Worm (Caenorhabditis elegans): ENCODE measurements around the gene gst-13.

gst-13 gene

ce11 chrII:9262845-9263402 is 31.7 kb downstream of the gst-13 start:
- TF ChIP-seq aha-1 (tag) = peak; percentile 64
- TF ChIP-seq ces-1 (GFP tag; optimal IDR thresholded peaks at IDR 0.05) = no peak

ce11 chrII:9263784-9264183 is 32.5 kb downstream of the gst-13 start:
- no peak for TF ChIP-seq F37D6.2 (tag; optimal IDR thresholded peaks at IDR 0.05)
- no peak for TF ChIP-seq fos-1 (tag; optimal IDR thresholded peaks at IDR 0.05)
- TF ChIP-seq ceh-62 (tag; optimal IDR thresholded peaks at IDR 0.05) = no peak
- no peak for TF ChIP-seq rbr-2 (tag; optimal IDR thresholded peaks at IDR 0.05)
- no peak for TF ChIP-seq ceh-82 (tag; optimal IDR thresholded peaks at IDR 0.05)
- TF ChIP-seq Y105C5A.15 (GFP tag; IDR thresholded peaks at IDR 0.05) = no peak
- TF ChIP-seq zip-11 (GFP tag; IDR thresholded peaks at IDR 0.05) = no peak
- no peak for TF ChIP-seq spr-1 (tag; optimal IDR thresholded peaks at IDR 0.05)
- TF ChIP-seq unc-130 (GFP tag; optimal IDR thresholded peaks at IDR 0.05) = no peak
- no peak for TF ChIP-seq zfp-3 (GFP tag; conservative IDR thresholded peaks at IDR 0.05)
- TF ChIP-seq nhr-11 (tag; optimal IDR thresholded peaks at IDR 0.05) = peak; percentile 46
- TF ChIP-seq daf-19 (GFP tag; conservative IDR thresholded peaks at IDR 0.05) = no peak
- no peak for TF ChIP-seq dve-1 (tag; optimal IDR thresholded peaks at IDR 0.05; ENCODE audit: insufficient read depth)
- TF ChIP-seq tra-1 (GFP tag; IDR thresholded peaks at IDR 0.05) = no peak
- peak in 1 of 2 experiments; percentile 36 for TF ChIP-seq unc-62 (GFP tag; optimal IDR thresholded peaks at IDR 0.05 in 1 of 2)
- no peak for TF ChIP-seq unc-62 (tag; optimal IDR thresholded peaks at IDR 0.05)
- no peak for TF ChIP-seq set-16 (GFP tag; IDR thresholded peaks at IDR 0.05)
- no peak for TF ChIP-seq daf-16 (GFP tag; optimal IDR thresholded peaks at IDR 0.05)
- no peak for TF ChIP-seq daf-16 (tag; optimal IDR thresholded peaks at IDR 0.05)

- TF ChIP-seq hmg-1.1 (GFP tag; IDR thresholded peaks at IDR 0.05) = peak; percentile 25; the same call in 1 of the 2 replicates
- TF ChIP-seq lsy-2 (tag; optimal IDR thresholded peaks at IDR 0.05) = peak in 1 of 2 experiments; percentile 41
- no peak for TF ChIP-seq fos-1 (tag; optimal IDR thresholded peaks at IDR 0.05)
- TF ChIP-seq F49E8.2 (tag; optimal IDR thresholded peaks at IDR 0.05; ENCODE audit: borderline replicate concordance) = no peak
- TF ChIP-seq lin-15B (tag; optimal IDR thresholded peaks at IDR 0.05) = no peak
- no peak for TF ChIP-seq ztf-7 (tag; optimal IDR thresholded peaks at IDR 0.05)
- TF ChIP-seq Y105C5A.15 (GFP tag; IDR thresholded peaks at IDR 0.05) = no peak
- TF ChIP-seq rbr-2 (tag; optimal IDR thresholded peaks at IDR 0.05) = peak; percentile 13
- TF ChIP-seq tra-1 (GFP tag; IDR thresholded peaks at IDR 0.05) = no peak
- TF ChIP-seq nhr-42 (GFP tag; IDR thresholded peaks at IDR 0.05) = no peak
- no peak for TF ChIP-seq aly-2 (tag; optimal IDR thresholded peaks at IDR 0.05)
- TF ChIP-seq ztf-11 (tag; optimal IDR thresholded peaks at IDR 0.05) = no peak
- no peak for TF ChIP-seq sdz-12 (GFP tag; optimal IDR thresholded peaks at IDR 0.05)
- TF ChIP-seq set-16 (GFP tag; IDR thresholded peaks at IDR 0.05) = no peak
- TF ChIP-seq unc-62 (GFP tag; optimal IDR thresholded peaks at IDR 0.05 in 1 of 2) = peak in 1 of 2 experiments; percentile 59
- no peak for TF ChIP-seq unc-62 (tag; optimal IDR thresholded peaks at IDR 0.05)
- peak; percentile 46 for TF ChIP-seq nhr-11 (tag; optimal IDR thresholded peaks at IDR 0.05)
- TF ChIP-seq nhr-77 (tag; optimal IDR thresholded peaks at IDR 0.05) = no peak
- TF ChIP-seq dve-1 (tag; optimal IDR thresholded peaks at IDR 0.05; ENCODE audit: insufficient read depth) = no peak
- no peak for TF ChIP-seq lir-3 (tag; optimal IDR thresholded peaks at IDR 0.05)
- no peak for TF ChIP-seq F26F4.8 (GFP tag; conservative IDR thresholded peaks at IDR 0.05)
- no peak for TF ChIP-seq tag-97 (GFP tag; IDR thresholded peaks at IDR 0.05)
- TF ChIP-seq hlh-30 (tag; optimal IDR thresholded peaks at IDR 0.05; ENCODE audit: insufficient read depth) = peak; percentile 1
- no peak for TF ChIP-seq mxl-3 (GFP tag; optimal IDR thresholded peaks at IDR 0.05)
- TF ChIP-seq D1046.2 (GFP tag; IDR thresholded peaks at IDR 0.05) = no peak
- no peak for TF ChIP-seq lin-13 (GFP tag; optimal IDR thresholded peaks at IDR 0.05)
- peak in 1 of 2 experiments; percentile 15 for TF ChIP-seq mdl-1 (tag; optimal IDR thresholded peaks at IDR 0.05)
- TF ChIP-seq skn-1 (tag; optimal IDR thresholded peaks at IDR 0.05) = no peak
- peak; percentile 2 for TF ChIP-seq hlh-11 (tag; optimal IDR thresholded peaks at IDR 0.05)
- peak; percentile 52; the same call in 1 of the 2 replicates for TF ChIP-seq egl-43 (GFP tag; IDR thresholded peaks at IDR 0.05)
- TF ChIP-seq aha-1 (tag) = peak; percentile 96
- TF ChIP-seq dmd-9 (GFP tag; IDR thresholded peaks at IDR 0.05) = no peak
- peak in 1 of 2 experiments; percentile 57 for TF ChIP-seq daf-16 (GFP tag; optimal IDR thresholded peaks at IDR 0.05)
- no peak for TF ChIP-seq daf-16 (tag; optimal IDR thresholded peaks at IDR 0.05)
- no peak for TF ChIP-seq duxl-1 (tag; optimal IDR thresholded peaks at IDR 0.05; ENCODE audit: poor library complexity)
Observed at ce11 chrII:9264689-9265278, 33.5 kb downstream of the gst-13 start.

All from whole organism, L4 larva.